Fruit fly (Drosophila melanogaster): ENCODE results near the gene pug.

The pug gene

DNA sequence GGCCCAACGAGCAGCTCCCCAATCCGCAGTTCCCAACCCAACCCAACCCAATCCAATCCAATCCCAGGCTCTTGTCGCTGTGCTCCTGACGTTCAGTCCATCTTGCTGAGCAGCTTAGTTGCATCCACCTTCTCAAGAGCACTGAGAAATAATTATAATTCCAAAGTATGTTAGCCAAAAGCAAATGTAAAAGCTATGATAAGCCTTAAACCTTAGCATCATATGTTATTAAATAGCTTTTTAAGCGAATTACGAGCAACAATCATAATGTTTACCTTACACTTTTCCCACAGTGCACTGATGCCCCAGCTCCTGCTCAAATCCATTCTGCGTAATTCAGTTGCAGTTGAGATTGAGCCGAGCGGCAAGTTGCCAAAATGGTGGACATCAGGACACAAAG lies 26.4 kb upstream of the pug start (continued):
- TF ChIP-seq CG1621 (tag; optimal IDR thresholded peaks at IDR 0.05): no peak
- TF ChIP-seq CG11902 (GFP tag; optimal IDR thresholded peaks at IDR 0.05): no peak
- no peak for TF ChIP-seq ss (GFP tag; optimal IDR thresholded peaks at IDR 0.05)
- TF ChIP-seq CG6854 (GFP tag; optimal IDR thresholded peaks at IDR 0.05): no peak
- TF ChIP-seq CG11762 (GFP tag; optimal IDR thresholded peaks at IDR 0.05; ENCODE audit: insufficient read depth): no peak
- TF ChIP-seq CG32006 (GFP tag; optimal IDR thresholded peaks at IDR 0.05): no peak
- peak; percentile 36 for TF ChIP-seq esn (GFP tag; optimal IDR thresholded peaks at IDR 0.05)
- peak; percentile 14 for TF ChIP-seq CG31627 (GFP tag; optimal IDR thresholded peaks at IDR 0.05)
- peak; percentile 51 for TF ChIP-seq Eip78C (GFP tag)
- no peak for TF ChIP-seq achi (GFP tag; optimal IDR thresholded peaks at IDR 0.05)
- no peak for TF ChIP-seq acj6 (GFP tag; optimal IDR thresholded peaks at IDR 0.05)
- TF ChIP-seq CG3032 (tag; optimal IDR thresholded peaks at IDR 0.05): peak; percentile 0
- no peak for TF ChIP-seq vri (GFP tag; optimal IDR thresholded peaks at IDR 0.05)
- no peak for TF ChIP-seq CG6163 (GFP tag; IDR thresholded peaks at IDR 0.05)
- TF ChIP-seq fkh (GFP tag; optimal IDR thresholded peaks at IDR 0.05): no peak
- TF ChIP-seq CG6276 (GFP tag; optimal IDR thresholded peaks at IDR 0.05): no peak
- TF ChIP-seq pdm3 (GFP tag; optimal IDR thresholded peaks at IDR 0.05): no peak
- TF ChIP-seq Eip75B (GFP tag; optimal IDR thresholded peaks at IDR 0.05): peak; percentile 4

dm6 chr3R:10672680-10673079 lies 23.7 kb upstream of the pug start:
- TF ChIP-seq lz (GFP tag; optimal IDR thresholded peaks at IDR 0.05) (peak; percentile 18), vri (GFP tag; optimal IDR thresholded peaks at IDR 0.05) (no peak), esn (GFP tag; optimal IDR thresholded peaks at IDR 0.05) (peak; percentile 18), CG8119 (GFP tag; IDR thresholded peaks at IDR 0.05) (no peak), Eip78C (GFP tag) (peak; percentile 51), svp (GFP tag) (peak; percentile 76), Sox102F (GFP tag; optimal IDR thresholded peaks at IDR 0.05) (peak; percentile 5), Blimp-1 (GFP tag; optimal IDR thresholded peaks at IDR 0.05) (no peak), Hr39 (GFP tag; optimal IDR thresholded peaks at IDR 0.05) (peak; percentile 2), CG6808 (GFP tag; optimal IDR thresholded peaks at IDR 0.05) (no peak), Met (GFP tag; optimal IDR thresholded peaks at IDR 0.05) (peak; percentile 24), achi (GFP tag; optimal IDR thresholded peaks at IDR 0.05) (no peak), Smox (GFP tag; optimal IDR thresholded peaks at IDR 0.05) (peak; percentile 20), CG7368 (GFP tag; optimal IDR thresholded peaks at IDR 0.05) (no peak)

dm6 chr3R:10673571-10673970 lies 22.8 kb upstream of the pug start:
- TF ChIP-seq CG16779 (tag; optimal IDR thresholded peaks at IDR 0.05) (no peak), dac (GFP tag; optimal IDR thresholded peaks at IDR 0.05) (no peak), CG6276 (GFP tag; optimal IDR thresholded peaks at IDR 0.05) (no peak), Hr38 (GFP tag; optimal IDR thresholded peaks at IDR 0.05) (no peak), ss (GFP tag; optimal IDR thresholded peaks at IDR 0.05) (no peak), CG6792 (GFP tag; optimal IDR thresholded peaks at IDR 0.05) (no peak), achi (GFP tag; optimal IDR thresholded peaks at IDR 0.05) (peak; percentile 7), Sox102F (GFP tag; optimal IDR thresholded peaks at IDR 0.05) (peak; percentile 6), CG8632 (GFP tag; optimal IDR thresholded peaks at IDR 0.05) (no peak), vri (GFP tag; optimal IDR thresholded peaks at IDR 0.05) (peak; percentile 21), CG8319 (GFP tag; optimal IDR thresholded peaks at IDR 0.05) (no peak), Ets96B (tag; optimal IDR thresholded peaks at IDR 0.05) (peak; percentile 1), CG3032 (tag; optimal IDR thresholded peaks at IDR 0.05) (no peak), Gug (GFP tag; IDR thresholded peaks at IDR 0.05) (no peak), CG8119 (GFP tag; IDR thresholded peaks at IDR 0.05) (no peak), acj6 (GFP tag; optimal IDR thresholded peaks at IDR 0.05) (peak; percentile 7), esn (GFP tag; optimal IDR thresholded peaks at IDR 0.05) (peak; percentile 18), Eip93F (GFP tag; optimal IDR thresholded peaks at IDR 0.05) (no peak), CG6163 (GFP tag; IDR thresholded peaks at IDR 0.05) (peak; percentile 38; the same call in 1 of the 3 replicates), CG34406 (GFP tag; optimal IDR thresholded peaks at IDR 0.05) (no peak), pdm3 (GFP tag; optimal IDR thresholded peaks at IDR 0.05) (peak; percentile 13), CG32006 (GFP tag; optimal IDR thresholded peaks at IDR 0.05) (no peak), Eip78C (GFP tag) (peak; percentile 39), CG10669 (GFP tag; optimal IDR thresholded peaks at IDR 0.05) (no peak), eg (GFP tag; IDR thresholded peaks at IDR 0.05) (no peak), fd85E (GFP tag; optimal IDR thresholded peaks at IDR 0.05) (no peak), Eip75B (GFP tag; optimal IDR thresholded peaks at IDR 0.05) (no peak), CG15336 (GFP tag; IDR thresholded peaks at IDR 0.05) (no peak), Met (GFP tag; optimal IDR thresholded peaks at IDR 0.05) (peak; percentile 32), CG7368 (GFP tag; optimal IDR thresholded peaks at IDR 0.05) (no peak), CG4318 (GFP tag; optimal IDR thresholded peaks at IDR 0.05) (no peak), Hr39 (GFP tag; optimal IDR thresholded peaks at IDR 0.05) (peak; percentile 30), CG6854 (GFP tag; optimal IDR thresholded peaks at IDR 0.05) (no peak), Sox14 (GFP tag; optimal IDR thresholded peaks at IDR 0.05) (no peak), Ets21C (GFP tag; optimal IDR thresholded peaks at IDR 0.05) (peak; percentile 3), CG11762 (GFP tag; optimal IDR thresholded peaks at IDR 0.05; ENCODE audit: insufficient read depth) (no peak), CG10631 (GFP tag; optimal IDR thresholded peaks at IDR 0.05) (no peak)
